Fruit fly (Drosophila melanogaster) whole organism, embryonic: Measurements from ENCODE around the gene Paics.

Experiments
- Adf1 ChIP-seq: fragments of 200-800 bp; sonication (Bioruptor generic); IDR thresholded peaks from 2 replicates; pipeline ENCODE4 v1.3.6; 2022; ENCODE audit warnings: missing biosample characterization, missing genetic modification characterization
- Asciz ChIP-seq: fragments of 200-800 bp; sonication (Bioruptor generic); optimal IDR thresholded peaks from 2 replicates; lab custom pipeline; 2017; ENCODE audit warnings: missing biosample characterization, mild to moderate bottlenecking, missing genetic modification characterization, missing genetic modification reagents
- Blimp-1 ChIP-seq: fragments of 200-800 bp; sonication (Bioruptor generic); optimal IDR thresholded peaks from 3 replicates; lab custom pipeline; 2018; ENCODE audit warnings: missing biosample characterization, missing genetic modification characterization, mild to moderate bottlenecking, moderate library complexity, missing genetic modification reagents
- CG11504 ChIP-seq: fragments of 200-800 bp; sonication (Bioruptor generic); optimal IDR thresholded peaks from 3 replicates; lab custom pipeline; 2019; ENCODE audit warnings: missing biosample characterization, mild to moderate bottlenecking, missing genetic modification characterization, moderate library complexity
- CG13287 ChIP-seq: fragments of 200-800 bp; sonication (Bioruptor generic); IDR thresholded peaks from 2 replicates; pipeline ENCODE4 v1.3.6; 2022; ENCODE audit warnings: missing biosample characterization, missing genetic modification characterization; ENCODE audit not compliant: partially characterized antibody
- CG14710 ChIP-seq: fragments of 200-800 bp; sonication (Bioruptor generic); optimal IDR thresholded peaks from 3 replicates; lab custom pipeline; 2019; ENCODE audit warnings: missing biosample characterization, mild to moderate bottlenecking, missing genetic modification characterization, moderate library complexity
- CG15514 ChIP-seq: fragments of 200-800 bp; sonication (Bioruptor generic); optimal IDR thresholded peaks from 3 replicates; lab custom pipeline; 2017; ENCODE audit warnings: missing biosample characterization, missing genetic modification characterization, mild to moderate bottlenecking, moderate library complexity, missing genetic modification reagents
- CG34224 ChIP-seq: fragments of 200-800 bp; sonication (Bioruptor generic); IDR thresholded peaks from 3 replicates; pipeline ENCODE4 v1.3.6; 2022; ENCODE audit warnings: missing biosample characterization, missing genetic modification characterization; ENCODE audit not compliant: partially characterized antibody
- CG34376 ChIP-seq: fragments of 200-800 bp; sonication (Bioruptor generic); optimal IDR thresholded peaks from 2 replicates; lab custom pipeline; 2018; ENCODE audit warnings: missing biosample characterization, mild to moderate bottlenecking, missing genetic modification characterization
- CG3995 ChIP-seq: fragments of 200-800 bp; sonication (Bioruptor generic); optimal IDR thresholded peaks from 3 replicates; lab custom pipeline; 2016; ENCODE audit warnings: missing biosample characterization, missing genetic modification characterization
- CG4404 ChIP-seq: fragments of 200-800 bp; sonication (Bioruptor generic); IDR thresholded peaks from 2 replicates; pipeline ENCODE4 v1.3.6; 2022; ENCODE audit warnings: missing biosample characterization, missing genetic modification characterization
- CG4424 ChIP-seq: fragments of 200-800 bp; sonication (Bioruptor generic); optimal IDR thresholded peaks from 3 replicates; lab custom pipeline; 2016; ENCODE audit warnings: missing biosample characterization, missing genetic modification characterization
- CG5180 ChIP-seq: fragments of 200-800 bp; sonication (Bioruptor generic); optimal IDR thresholded peaks from 3 replicates; lab custom pipeline; 2017; ENCODE audit warnings: missing biosample characterization, missing genetic modification characterization, mild to moderate bottlenecking, moderate library complexity, missing genetic modification reagents
- CG8478 ChIP-seq: fragments of >200 bp; optimal IDR thresholded peaks from 2 replicates; lab custom pipeline; 2018
- CrebB ChIP-seq: fragments of 200-800 bp; sonication (Bioruptor generic); optimal IDR thresholded peaks from 3 replicates; lab custom pipeline; 2018; ENCODE audit warnings: missing biosample characterization, mild to moderate bottlenecking, missing genetic modification characterization
- Doc3 ChIP-seq: fragments of 200-800 bp; sonication (Bioruptor generic); IDR thresholded peaks from 3 replicates; pipeline ENCODE4 v1.3.6; 2022; ENCODE audit warnings: missing biosample characterization, missing genetic modification characterization; ENCODE audit not compliant: partially characterized antibody
- Dp ChIP-seq: fragments of 200-800 bp; sonication (Bioruptor generic); optimal IDR thresholded peaks from 2 replicates; lab custom pipeline; 2018; ENCODE audit warnings: missing biosample characterization, mild to moderate bottlenecking, missing genetic modification characterization, moderate library complexity
- Dref ChIP-seq: fragments of 200-800 bp; sonication (Bioruptor generic); IDR thresholded peaks from 2 replicates; pipeline ENCODE4 v1.3.6; 2022; ENCODE audit warnings: missing biosample characterization, missing genetic modification characterization
- Drgx ChIP-seq: fragments of 200-800 bp; sonication (Bioruptor generic); IDR thresholded peaks from 2 replicates; pipeline ENCODE4 v1.3.6; 2022; ENCODE audit warnings: missing biosample characterization, missing genetic modification characterization
- E2f2 ChIP-seq: fragments of 200-800 bp; sonication (Bioruptor generic); IDR thresholded peaks from 2 replicates; pipeline ENCODE4 v1.3.6; 2022; ENCODE audit warnings: missing biosample characterization, missing genetic modification characterization
- Ets65A ChIP-seq: fragments of 200-800 bp; sonication (Bioruptor generic); peaks from one replicate; lab custom pipeline; 2016; ENCODE audit warnings: missing biosample characterization, missing genetic modification characterization
- Ets97D ChIP-seq: fragments of 200-800 bp; sonication (Bioruptor generic); optimal IDR thresholded peaks from 3 replicates; lab custom pipeline; 2016; ENCODE audit warnings: missing biosample characterization, missing genetic modification characterization
- Fer1 ChIP-seq: fragments of 200-800 bp; sonication (Bioruptor generic); optimal IDR thresholded peaks from 2 replicates; lab custom pipeline; 2017; ENCODE audit warnings: missing biosample characterization, mild to moderate bottlenecking, missing genetic modification characterization
- Hey ChIP-seq: fragments of 200-800 bp; sonication (Bioruptor generic); optimal IDR thresholded peaks from 3 replicates; lab custom pipeline; 2018; ENCODE audit warnings: missing biosample characterization, mild to moderate bottlenecking, missing genetic modification characterization
- Jarid2 ChIP-seq: fragments of 200-800 bp; sonication (Bioruptor generic); optimal IDR thresholded peaks from 3 replicates; lab custom pipeline; 2017; ENCODE audit warnings: mild to moderate bottlenecking, missing biosample characterization, missing genetic modification reagents, missing genetic modification characterization
- Meics ChIP-seq: fragments of 200-800 bp; sonication (Bioruptor generic); optimal IDR thresholded peaks from 2 replicates; lab custom pipeline; 2017; ENCODE audit warnings: missing biosample characterization, mild to moderate bottlenecking, missing genetic modification characterization
- Mrtf ChIP-seq: fragments of 200-800 bp; sonication (Bioruptor generic); IDR thresholded peaks from 3 replicates; pipeline ENCODE4 v1.3.6; 2022; ENCODE audit warnings: missing biosample characterization, missing genetic modification characterization
- NK7.1 ChIP-seq: fragments of 200-800 bp; sonication (Bioruptor generic); optimal IDR thresholded peaks from 3 replicates; lab custom pipeline; 2016; ENCODE audit warnings: missing biosample characterization, missing genetic modification characterization
- Oli ChIP-seq: fragments of 200-800 bp; sonication (Bioruptor generic); optimal IDR thresholded peaks from 2 replicates; lab custom pipeline; 2018; ENCODE audit warnings: missing biosample characterization, mild to moderate bottlenecking, missing genetic modification characterization, moderate library complexity
- Rx ChIP-seq: fragments of 200-800 bp; sonication (Bioruptor generic); IDR thresholded peaks from 2 replicates; pipeline ENCODE4 v1.3.6; 2022; ENCODE audit warnings: missing biosample characterization, missing genetic modification characterization
- bigmax ChIP-seq: fragments of 200-800 bp; sonication (Bioruptor generic); optimal IDR thresholded peaks from 2 replicates; lab custom pipeline; 2018; ENCODE audit warnings: missing biosample characterization, mild to moderate bottlenecking, missing genetic modification characterization
- btn ChIP-seq: fragments of 200-800 bp; sonication (Bioruptor generic); optimal IDR thresholded peaks from 2 replicates; lab custom pipeline; 2016; ENCODE audit warnings: missing biosample characterization, missing genetic modification characterization
- dysf ChIP-seq: fragments of 200-800 bp; sonication (Bioruptor generic); IDR thresholded peaks from 3 replicates; pipeline ENCODE4 v1.3.6; 2022; ENCODE audit warnings: missing biosample characterization, missing genetic modification characterization
- ems ChIP-seq: fragments of 200-800 bp; sonication (Bioruptor generic); optimal IDR thresholded peaks from 3 replicates; lab custom pipeline; 2016; ENCODE audit warnings: missing biosample characterization, missing genetic modification characterization
- fd96Cb ChIP-seq: fragments of 200-800 bp; sonication (Bioruptor generic); optimal IDR thresholded peaks from 2 replicates; lab custom pipeline; 2018; ENCODE audit warnings: missing biosample characterization, mild to moderate bottlenecking, missing genetic modification characterization, moderate library complexity
- fu2 ChIP-seq: fragments of 200-800 bp; sonication (Bioruptor generic); optimal IDR thresholded peaks from 2 replicates; lab custom pipeline; 2016; ENCODE audit warnings: missing biosample characterization, missing genetic modification characterization
- gem ChIP-seq: fragments of 200-800 bp; sonication (Bioruptor generic); optimal IDR thresholded peaks from 2 replicates; lab custom pipeline; 2019; ENCODE audit warnings: missing biosample characterization, mild to moderate bottlenecking, missing genetic modification characterization, moderate library complexity
- gro ChIP-seq: fragments of 200-800 bp; sonication (Bioruptor generic); optimal IDR thresholded peaks from 2 replicates; lab custom pipeline; 2016; ENCODE audit warnings: missing biosample characterization, missing genetic modification characterization
- pros ChIP-seq: fragments of 200-800 bp; sonication (Bioruptor generic); optimal IDR thresholded peaks from 3 replicates; lab custom pipeline; 2019; ENCODE audit warnings: missing biosample characterization, mild to moderate bottlenecking, missing genetic modification characterization, moderate library complexity
- pzg ChIP-seq: fragments of 200-800 bp; sonication (Bioruptor generic); optimal IDR thresholded peaks from 3 replicates; lab custom pipeline; 2018; ENCODE audit warnings: missing biosample characterization, mild to moderate bottlenecking, missing genetic modification characterization, moderate library complexity
- row ChIP-seq: fragments of 200-800 bp; sonication (Bioruptor generic); IDR thresholded peaks from 3 replicates; pipeline ENCODE4 v1.3.6; 2022; ENCODE audit warnings: missing biosample characterization, missing genetic modification characterization
- sens ChIP-seq: fragments of 200-800 bp; sonication (Bioruptor generic); peaks from one replicate; lab custom pipeline; 2016; ENCODE audit warnings: missing biosample characterization, missing genetic modification characterization
- sob ChIP-seq: fragments of 200-800 bp; sonication (Bioruptor generic); IDR thresholded peaks from 2 replicates; pipeline ENCODE4 v1.3.6; 2022; ENCODE audit warnings: missing biosample characterization, missing genetic modification characterization
- sqz ChIP-seq: fragments of 200-800 bp; sonication (Bioruptor generic); optimal IDR thresholded peaks from 3 replicates; lab custom pipeline; 2018; ENCODE audit warnings: missing biosample characterization, mild to moderate bottlenecking, missing genetic modification characterization
- stc ChIP-seq: fragments of 200-800 bp; sonication (Bioruptor generic); IDR thresholded peaks from 2 replicates; pipeline ENCODE4 v1.3.6; 2022; ENCODE audit warnings: missing biosample characterization, missing genetic modification characterization
- sug ChIP-seq: fragments of 200-800 bp; optimal IDR thresholded peaks from 2 replicates; lab custom pipeline; 2019; ENCODE audit warnings: missing biosample characterization, mild to moderate bottlenecking, missing genetic modification characterization, moderate library complexity
- wek ChIP-seq: fragments of 200-800 bp; sonication (Bioruptor generic); optimal IDR thresholded peaks from 3 replicates; lab custom pipeline; 2018; ENCODE audit warnings: missing biosample characterization, mild to moderate bottlenecking, missing genetic modification characterization, moderate library complexity

Paics gene

dm6 chrX:12784690-12785441 is 24.4 kb upstream of the Paics start, which contains the start of gene CG32647 (continued):
- TF ChIP-seq Jarid2 (GFP tag; lab: Kevin White, UChicago) (peak; percentile 79), Oli (no peak), CG15514 (GFP tag; lab: Kevin White, UChicago) (peak; percentile 97), CG34224 (0 out of 3 replicates have a peak, but pooled peaks have one; percentile 9), CG13287 (GFP tag; lab: Robert Waterston, UW) (peak; percentile 43; the same call in 1 of the 2 replicates), Adf1 (GFP tag; lab: Robert Waterston, UW) (peak; percentile 12; the same call in 1 of the 2 replicates), Dp (peak; percentile 26), sens (peak; percentile 22), CrebB (tag; lab: Kevin White, UChicago) (no peak), Fer1 (GFP tag; lab: Kevin White, UChicago) (peak; percentile 50), CG11504 (tag; lab: Kevin White, UChicago) (peak; percentile 100), E2f2 (0 out of 2 replicates have a peak, but pooled peaks have one; percentile 27), Ets97D (GFP tag; lab: Kevin White, UChicago) (peak; percentile 81), CG5180 (GFP tag; lab: Kevin White, UChicago) (peak; percentile 98), Ets65A (GFP tag; lab: Kevin White, UChicago) (peak; percentile 46), fu2 (GFP tag; lab: Kevin White, UChicago) (no peak), gro (GFP tag; lab: Kevin White, UChicago) (no peak), Dref (GFP tag; lab: Robert Waterston, UW) (peak; percentile 26; the same call in 1 of the 2 replicates), Mrtf (GFP tag; lab: Robert Waterston, UW) (no peak), Meics (GFP tag; lab: Kevin White, UChicago) (peak; percentile 18), pzg (GFP tag; lab: Kevin White, UChicago) (peak; percentile 5), Drgx (0 out of 2 replicates have a peak, but pooled peaks have one; percentile 33)

dm6 chrX:12777763-12778408 is 17.5 kb upstream of the Paics start:
- TF ChIP-seq Hey (tag; lab: Kevin White, UChicago) (no peak), row (GFP tag; lab: Robert Waterston, UW) (0 out of 3 replicates have a peak, but pooled peaks have one; percentile 15), sqz (GFP tag; lab: Kevin White, UChicago) (no peak), NK7.1 (no peak), Rx (GFP tag; lab: Robert Waterston, UW) (no peak), Blimp-1 (no peak), ems (GFP tag; lab: Kevin White, UChicago) (no peak), wek (GFP tag; lab: Kevin White, UChicago) (no peak), CG8478 (lab: Kevin White, UChicago) (no peak), CG11504 (tag; lab: Kevin White, UChicago) (peak; percentile 90), CG5180 (GFP tag; lab: Kevin White, UChicago) (peak; percentile 73), pros (GFP tag; lab: Kevin White, UChicago) (no peak), Doc3 (no peak), Drgx (peak; percentile 37; the same call in 1 of the 2 replicates), CG14710 (no peak), dysf (no peak)

- no peak for TF ChIP-seq btn (GFP tag; lab: Kevin White, UChicago)
- peak; percentile 41 for TF ChIP-seq sug
- TF ChIP-seq CG4424: no peak
- no peak for TF ChIP-seq fd96Cb (tag; lab: Kevin White, UChicago)
- no peak for TF ChIP-seq Asciz (GFP tag; lab: Kevin White, UChicago)
- TF ChIP-seq stc (GFP tag; lab: Robert Waterston, UW): no peak
- TF ChIP-seq sob: no peak
- TF ChIP-seq CG4404: no peak
- peak; percentile 70 for TF ChIP-seq gem (tag; lab: Kevin White, UChicago)
- TF ChIP-seq CG34376 (GFP tag; lab: Kevin White, UChicago): peak; percentile 54
- TF ChIP-seq CG3995: no peak
- TF ChIP-seq bigmax (GFP tag; lab: Kevin White, UChicago): no peak
Observed at dm6 chrX:12777195-12777594, 16.8 kb upstream of the Paics start.
